Worm (Caenorhabditis elegans) whole organism, L2 larva: Measurements from ENCODE around the gene F44G4.1.

Source experiments
- C34F6.9 ChIP-seq: fragments of 150-350 bp; optimal IDR thresholded peaks from 2 replicates; lab custom pipeline; 2014; ENCODE audit warnings: missing biosample characterization, missing genetic modification characterization
- F13H6.1 ChIP-seq: sonication (generic microtip); optimal IDR thresholded peaks from 2 replicates; lab custom pipeline; 2016; ENCODE audit warnings: missing genetic modification characterization, missing compliant biosample characterization
- ZK546.5 ChIP-seq: sonication (generic microtip); optimal IDR thresholded peaks from 2 replicates; lab custom pipeline; 2017; ENCODE audit warnings: missing biosample characterization, missing genetic modification characterization
- alr-1 ChIP-seq: fragments of 150-350 bp; optimal IDR thresholded peaks from 2 replicates; lab custom pipeline; 2014; ENCODE audit warnings: missing biosample characterization, missing genetic modification characterization
- aly-2 ChIP-seq: fragments of 150-350 bp; optimal IDR thresholded peaks from 2 replicates; lab custom pipeline; 2014; ENCODE audit warnings: missing biosample characterization, missing genetic modification characterization
- blmp-1 ChIP-seq: sonication (generic microtip); optimal IDR thresholded peaks from 2 replicates; lab custom pipeline; 2017; ENCODE audit warnings: missing genetic modification characterization, mild to moderate bottlenecking, missing compliant biosample characterization, antibody characterized with exemption, moderate library complexity; ENCODE audit not compliant: insufficient read depth
- ceh-16 ChIP-seq: fragments of 150-350 bp; optimal IDR thresholded peaks from 2 replicates; lab custom pipeline; 2014; ENCODE audit warnings: missing biosample characterization, missing genetic modification characterization
- crh-2 ChIP-seq: sonication (generic microtip); optimal IDR thresholded peaks from 2 replicates; lab custom pipeline; 2017; ENCODE audit warnings: missing biosample characterization, missing genetic modification characterization
- dmd-4 ChIP-seq: sonication (generic microtip); optimal IDR thresholded peaks from 2 replicates; lab custom pipeline; 2017; ENCODE audit warnings: missing biosample characterization, missing genetic modification characterization
- egl-27 ChIP-seq: sonication (generic microtip); optimal IDR thresholded peaks from 3 replicates; lab custom pipeline; 2017; ENCODE audit warnings: missing biosample characterization, missing genetic modification reagents, missing genetic modification characterization
- elt-1 ChIP-seq: fragments of 150-350 bp; optimal IDR thresholded peaks from 2 replicates; lab custom pipeline; 2014; ENCODE audit warnings: missing biosample characterization, missing genetic modification characterization
- elt-3 ChIP-seq: sonication (generic microtip); optimal IDR thresholded peaks from 2 replicates; lab custom pipeline; 2017; ENCODE audit warnings: missing biosample characterization, missing genetic modification characterization
- fos-1 ChIP-seq: fragments of 150-350 bp; optimal IDR thresholded peaks from 2 replicates; lab custom pipeline; 2014; ENCODE audit warnings: missing biosample characterization, missing genetic modification characterization
- gmeb-1 ChIP-seq: fragments of 150-350 bp; optimal IDR thresholded peaks from 2 replicates; lab custom pipeline; 2014; ENCODE audit warnings: missing biosample characterization, missing genetic modification characterization
- lin-11 ChIP-seq: fragments of 150-350 bp; sonication (generic microtip); optimal IDR thresholded peaks from 2 replicates; lab custom pipeline; 2014; ENCODE audit warnings: missing biosample characterization, missing genetic modification characterization, inconsistent platforms, mixed read lengths
- lin-13 ChIP-seq: fragments of 150-350 bp; optimal IDR thresholded peaks from 2 replicates; lab custom pipeline; 2014; ENCODE audit warnings: missing biosample characterization, missing genetic modification reagents, missing genetic modification characterization
- lin-39 ChIP-seq: fragments of 150-350 bp; optimal IDR thresholded peaks from 2 replicates; lab custom pipeline; 2014; ENCODE audit warnings: missing biosample characterization, missing genetic modification reagents, missing genetic modification characterization
- lsy-2 ChIP-seq, 2 experiments: fragments of 150-350 bp in 1 of 2; sonication (generic microtip) in 1 of 2; optimal IDR thresholded peaks; 2 replicates each; lab custom pipeline; 2014 to 2017; ENCODE audit warnings: missing biosample characterization in 2 of 2, missing genetic modification characterization in 2 of 2
- mab-5 ChIP-seq: fragments of 150-350 bp; optimal IDR thresholded peaks from 2 replicates; lab custom pipeline; 2014; ENCODE audit warnings: missing biosample characterization, missing genetic modification characterization
- nhr-10 ChIP-seq: sonication (generic microtip); optimal IDR thresholded peaks from 2 replicates; lab custom pipeline; 2017; ENCODE audit warnings: missing biosample characterization, missing genetic modification characterization
- nhr-11 ChIP-seq: fragments of 150-350 bp; optimal IDR thresholded peaks from 2 replicates; lab custom pipeline; 2014; ENCODE audit warnings: missing biosample characterization, missing genetic modification characterization
- nhr-12 ChIP-seq: fragments of 150-350 bp; optimal IDR thresholded peaks from 2 replicates; lab custom pipeline; 2014; ENCODE audit warnings: missing biosample characterization, missing genetic modification characterization
- nhr-129 ChIP-seq: fragments of 150-350 bp; optimal IDR thresholded peaks from 2 replicates; lab custom pipeline; 2014; ENCODE audit warnings: missing biosample characterization, missing genetic modification characterization
- nhr-21 ChIP-seq: fragments of 150-350 bp; optimal IDR thresholded peaks from 2 replicates; lab custom pipeline; 2014; ENCODE audit warnings: missing biosample characterization, missing genetic modification characterization
- nhr-23 ChIP-seq: fragments of 150-350 bp; optimal IDR thresholded peaks from 2 replicates; lab custom pipeline; 2014; ENCODE audit warnings: missing biosample characterization, missing genetic modification reagents, missing genetic modification characterization
- nhr-237 ChIP-seq: fragments of 150-350 bp; optimal IDR thresholded peaks from 2 replicates; lab custom pipeline; 2014; ENCODE audit warnings: missing biosample characterization, missing genetic modification characterization
- nhr-25 ChIP-seq: fragments of 150-350 bp; sonication (generic microtip); optimal IDR thresholded peaks from 3 replicates; lab custom pipeline; 2014; ENCODE audit warnings: missing biosample characterization, missing genetic modification characterization
- nhr-6 ChIP-seq: fragments of 150-350 bp; optimal IDR thresholded peaks from 2 replicates; lab custom pipeline; 2014; ENCODE audit warnings: missing biosample characterization, missing genetic modification characterization
- nhr-77 ChIP-seq: fragments of 150-350 bp; optimal IDR thresholded peaks from 2 replicates; lab custom pipeline; 2014; ENCODE audit warnings: missing biosample characterization, missing genetic modification characterization
- sem-4 ChIP-seq: fragments of 150-350 bp; optimal IDR thresholded peaks from 2 replicates; lab custom pipeline; 2014; ENCODE audit warnings: missing biosample characterization, missing genetic modification reagents, missing genetic modification characterization
- skn-1 ChIP-seq: sonication (generic microtip); optimal IDR thresholded peaks from 2 replicates; lab custom pipeline; 2017; ENCODE audit warnings: missing biosample characterization, missing genetic modification characterization
- sma-3 ChIP-seq: sonication (generic microtip); optimal IDR thresholded peaks from 2 replicates; lab custom pipeline; 2016; ENCODE audit warnings: missing genetic modification reagents, missing genetic modification characterization, missing compliant biosample characterization
- sma-9 ChIP-seq, 2 experiments: fragments of 150-350 bp in 1 of 2; sonication (generic microtip) in 1 of 2; optimal IDR thresholded peaks; 2 replicates each; lab custom pipeline; 2014 to 2016; ENCODE audit warnings: missing genetic modification characterization in 2 of 2, mild to moderate bottlenecking in 1 of 2, missing biosample characterization in 1 of 2, missing compliant biosample characterization in 1 of 2, missing genetic modification reagents in 1 of 2, moderate library complexity in 1 of 2
- snpc-4 ChIP-seq: fragments of 150-350 bp; optimal IDR thresholded peaks from 2 replicates; lab custom pipeline; 2014; ENCODE audit warnings: missing biosample characterization, missing genetic modification characterization
- unc-39 ChIP-seq: fragments of 150-350 bp; optimal IDR thresholded peaks from 2 replicates; lab custom pipeline; 2014; ENCODE audit warnings: missing biosample characterization, missing genetic modification characterization
- unc-55 ChIP-seq: fragments of 150-350 bp; sonication (generic microtip); optimal IDR thresholded peaks from 3 replicates; lab custom pipeline; 2014; ENCODE audit warnings: missing biosample characterization, missing genetic modification reagents, missing genetic modification characterization
- unc-62 ChIP-seq: fragments of 150-350 bp; optimal IDR thresholded peaks from 2 replicates; lab custom pipeline; 2014; ENCODE audit warnings: missing biosample characterization, missing genetic modification reagents, missing genetic modification characterization
- zag-1 ChIP-seq: fragments of 150-350 bp; optimal IDR thresholded peaks from 2 replicates; lab custom pipeline; 2014; ENCODE audit warnings: missing biosample characterization, missing genetic modification characterization
- ztf-1 ChIP-seq: fragments of 200-800 bp; sonication (Bioruptor generic); conservative IDR thresholded peaks from 2 replicates; pipeline ENCODE4 v1.3.6; 2022; ENCODE audit warnings: missing genetic modification characterization, missing compliant biosample characterization
- ztf-11 ChIP-seq: sonication (generic microtip); optimal IDR thresholded peaks from 2 replicates; lab custom pipeline; 2017; ENCODE audit warnings: missing biosample characterization, missing genetic modification characterization
- ztf-4 ChIP-seq: fragments of 150-350 bp; optimal IDR thresholded peaks from 2 replicates; lab custom pipeline; 2014; ENCODE audit warnings: missing biosample characterization, missing genetic modification characterization

Gene F44G4.1

ce11 chrII:8962206-8962605 lies 32.2 kb upstream of the F44G4.1 start:
- TF ChIP-seq F13H6.1 (tag; lab: Kevin White, UChicago), result peak; percentile 30
- TF ChIP-seq mab-5 (tag; lab: Kevin White, UChicago), result peak; percentile 7
- peak in 1 of 2 experiments; percentile 25 for TF ChIP-seq lsy-2 (tag; optimal IDR thresholded peaks at IDR 0.05; lab: Kevin White, UChicago)
- TF ChIP-seq nhr-77, result no peak
- no peak for TF ChIP-seq nhr-11 (tag; lab: Kevin White, UChicago)
- TF ChIP-seq skn-1 (tag; lab: Kevin White, UChicago), result no peak
- peak; percentile 8 for TF ChIP-seq nhr-129 (tag; lab: Kevin White, UChicago)
- peak; percentile 7 for TF ChIP-seq sem-4
- TF ChIP-seq sma-9 (GFP tag; optimal IDR thresholded peaks at IDR 0.05; lab: Kevin White, UChicago), result peak; percentile 46
- no peak for TF ChIP-seq sma-9 (tag; optimal IDR thresholded peaks at IDR 0.05; lab: Kevin White, UChicago)
- TF ChIP-seq ZK546.5 (tag; lab: Kevin White, UChicago), result no peak
- no peak for TF ChIP-seq blmp-1
- TF ChIP-seq lin-39 (tag; lab: Kevin White, UChicago), result peak; percentile 27
- TF ChIP-seq crh-2, result peak; percentile 23
- TF ChIP-seq lin-11 (tag; lab: Kevin White, UChicago), result no peak
- TF ChIP-seq C34F6.9, result peak; percentile 37
- no peak for TF ChIP-seq nhr-21 (tag; lab: Kevin White, UChicago)

ce11 chrII:8964049-8964448 lies 30.4 kb upstream of the F44G4.1 start, which contains the start of gene sftd-3:
Gene sftd-3 (minus strand): TSS chrII:8964149.
- TF ChIP-seq sma-3 (GFP tag; lab: Kevin White, UChicago), result no peak
- no peak for TF ChIP-seq ZK546.5 (tag; lab: Kevin White, UChicago)
- no peak for TF ChIP-seq nhr-77
- no peak for TF ChIP-seq ztf-1 (GFP tag; lab: Robert Waterston, UW)
- no peak for TF ChIP-seq elt-3
- no peak for TF ChIP-seq sem-4
- TF ChIP-seq snpc-4 (tag; lab: Kevin White, UChicago), result no peak
- TF ChIP-seq elt-1 (tag; lab: Kevin White, UChicago), result no peak
- TF ChIP-seq gmeb-1, result no peak
- no peak for TF ChIP-seq aly-2 (tag; lab: Kevin White, UChicago)
- TF ChIP-seq skn-1 (tag; lab: Kevin White, UChicago), result no peak
- TF ChIP-seq blmp-1, result no peak
- TF ChIP-seq nhr-12 (tag; lab: Kevin White, UChicago), result no peak
- TF ChIP-seq lin-13 (GFP tag; lab: Kevin White, UChicago), result no peak
- TF ChIP-seq ztf-4 (tag; lab: Kevin White, UChicago), result no peak

- TF ChIP-seq aly-2 (tag; lab: Kevin White, UChicago), result no peak
- no peak for TF ChIP-seq skn-1 (tag; lab: Kevin White, UChicago)
- TF ChIP-seq alr-1, result no peak
- TF ChIP-seq lsy-2 (tag; optimal IDR thresholded peaks at IDR 0.05; lab: Kevin White, UChicago), result peak in 1 of 2 experiments; percentile 66
- peak; percentile 40 for TF ChIP-seq crh-2
- TF ChIP-seq gmeb-1, result no peak
- TF ChIP-seq nhr-129 (tag; lab: Kevin White, UChicago), result peak; percentile 60
- TF ChIP-seq ztf-11 (tag; lab: Kevin White, UChicago), result no peak
- no peak for TF ChIP-seq nhr-10 (tag; lab: Kevin White, UChicago)
- no peak for TF ChIP-seq blmp-1
- peak; percentile 78 for TF ChIP-seq unc-55 (GFP tag; lab: Kevin White, UChicago)
- TF ChIP-seq unc-62, result no peak
- peak; percentile 32 for TF ChIP-seq fos-1 (tag; lab: Kevin White, UChicago)
- no peak for TF ChIP-seq elt-3
- TF ChIP-seq C34F6.9, result peak; percentile 55
- no peak for TF ChIP-seq zag-1
- peak; percentile 52 for TF ChIP-seq lin-11 (tag; lab: Kevin White, UChicago)
Measured at ce11 chrII:8964835-8965234, 29.6 kb upstream of the F44G4.1 start, which contains the start of the genes ndub-3 and C18E9.2. Gene ndub-3 (minus strand): TSS chrII:8964890. Gene C18E9.2 (plus strand): TSS chrII:8965006.

- peak; percentile 50 for TF ChIP-seq nhr-21 (tag; lab: Kevin White, UChicago)
- TF ChIP-seq egl-27 (tag; lab: Kevin White, UChicago), result peak; percentile 71
- TF ChIP-seq aly-2 (tag; lab: Kevin White, UChicago), result no peak
- no peak for TF ChIP-seq skn-1 (tag; lab: Kevin White, UChicago)
- no peak for TF ChIP-seq ceh-16 (tag; lab: Kevin White, UChicago)
- TF ChIP-seq ZK546.5 (tag; lab: Kevin White, UChicago), result peak; percentile 50
- TF ChIP-seq unc-62, result no peak
- TF ChIP-seq lin-13 (GFP tag; lab: Kevin White, UChicago), result peak; percentile 82
- TF ChIP-seq crh-2, result peak; percentile 75
- TF ChIP-seq unc-39, result no peak
- TF ChIP-seq sem-4, result peak; percentile 1
- TF ChIP-seq nhr-6 (tag; lab: Kevin White, UChicago), result no peak
- TF ChIP-seq nhr-11 (tag; lab: Kevin White, UChicago), result no peak
- peak; percentile 93 for TF ChIP-seq unc-55 (GFP tag; lab: Kevin White, UChicago)
- no peak for TF ChIP-seq elt-1 (tag; lab: Kevin White, UChicago)
- TF ChIP-seq nhr-23 (tag; lab: Kevin White, UChicago), result no peak
- TF ChIP-seq mab-5 (tag; lab: Kevin White, UChicago), result peak; percentile 88
- no peak for TF ChIP-seq dmd-4 (tag; lab: Kevin White, UChicago)
- peak; percentile 74 for TF ChIP-seq sma-9 (GFP tag; optimal IDR thresholded peaks at IDR 0.05; lab: Kevin White, UChicago)
- TF ChIP-seq sma-9 (tag; optimal IDR thresholded peaks at IDR 0.05; lab: Kevin White, UChicago), result no peak
- peak; percentile 81 for TF ChIP-seq nhr-25 (tag; lab: Kevin White, UChicago)
- no peak for TF ChIP-seq alr-1
- peak; percentile 59 for TF ChIP-seq sma-3 (GFP tag; lab: Kevin White, UChicago)
- TF ChIP-seq nhr-129 (tag; lab: Kevin White, UChicago), result peak; percentile 71
- TF ChIP-seq nhr-237 (tag; lab: Kevin White, UChicago), result no peak
Measured at ce11 chrII:8969251-8970183, 24.9 kb upstream of the F44G4.1 start, which contains the start of the genes szy-20 and C18E9.5. Gene szy-20 (minus strand): TSS chrII:8969333. Gene C18E9.5 (plus strand): TSS chrII:8969980.
